Worm (Caenorhabditis elegans) whole organism, L1 larva: ENCODE measurements around the gene nex-2.

Experiments used
- C04F5.9 ChIP-seq: sonication (generic microtip); optimal IDR thresholded peaks from 2 replicates; lab custom pipeline; 2016; ENCODE audit warnings: missing genetic modification characterization, missing compliant biosample characterization
- C16A3.4 ChIP-seq: fragments of 150-350 bp; optimal IDR thresholded peaks from 2 replicates; lab custom pipeline; 2014; ENCODE audit warnings: missing biosample characterization, missing genetic modification characterization
- C34B4.2 ChIP-seq: sonication (generic microtip); optimal IDR thresholded peaks from 2 replicates; lab custom pipeline; 2017; ENCODE audit warnings: mild to moderate bottlenecking, missing genetic modification characterization, missing compliant biosample characterization
- F16B12.6 ChIP-seq: fragments of 150-350 bp; optimal IDR thresholded peaks from 2 replicates; lab custom pipeline; 2014; ENCODE audit warnings: missing biosample characterization, missing genetic modification characterization
- aly-2 ChIP-seq: fragments of 150-350 bp; optimal IDR thresholded peaks from 2 replicates; lab custom pipeline; 2014; ENCODE audit warnings: missing biosample characterization, missing genetic modification characterization
- ama-1 ChIP-seq: fragments of 150-350 bp; optimal IDR thresholded peaks from 2 replicates; lab custom pipeline; 2014
- ceh-63 ChIP-seq: fragments of 200-800 bp; sonication (Bioruptor generic); optimal IDR thresholded peaks from 2 replicates; lab custom pipeline; 2018; ENCODE audit warnings: mild to moderate bottlenecking, missing genetic modification characterization, missing compliant biosample characterization
- ceh-8 ChIP-seq: fragments of 200-800 bp; sonication (Bioruptor generic); optimal IDR thresholded peaks from 2 replicates; lab custom pipeline; 2018; ENCODE audit warnings: mild to moderate bottlenecking, missing genetic modification characterization, moderate library complexity, missing compliant biosample characterization
- ceh-88 ChIP-seq: fragments of 200-800 bp; sonication (Bioruptor generic); IDR thresholded peaks from 2 replicates; pipeline ENCODE4 v1.3.6; 2022; ENCODE audit warnings: missing genetic modification characterization, missing compliant biosample characterization
- dsc-1 ChIP-seq: sonication (generic microtip); optimal IDR thresholded peaks from 2 replicates; lab custom pipeline; 2016; ENCODE audit warnings: mild to moderate bottlenecking, missing genetic modification characterization, missing compliant biosample characterization
- efl-1 ChIP-seq, 4 experiments: fragments of 150-350 bp; optimal IDR thresholded peaks in 3 of 4; peaks in 1 of 4; 1 replicate in 1 of 4; 2 replicates in 3 of 4; lab custom pipeline; 2014; ENCODE audit warnings: missing biosample characterization in 2 of 4, missing genetic modification characterization in 2 of 4, missing genetic modification reagents in 2 of 4
- efl-3 ChIP-seq: fragments of 200-800 bp; sonication (Bioruptor generic); optimal IDR thresholded peaks from 2 replicates; lab custom pipeline; 2018; ENCODE audit warnings: mild to moderate bottlenecking, missing genetic modification characterization, missing compliant biosample characterization
- egl-13 ChIP-seq: sonication (generic microtip); optimal IDR thresholded peaks from 2 replicates; lab custom pipeline; 2016; ENCODE audit warnings: missing genotype, missing genetic modification reagents, missing genetic modification characterization, missing compliant biosample characterization
- egl-27 ChIP-seq, 2 experiments: fragments of 150-350 bp in 1 of 2; sonication (generic microtip); optimal IDR thresholded peaks; 3 replicates each; lab custom pipeline; 2017 to 2018; ENCODE audit warnings: missing biosample characterization in 2 of 2, missing genetic modification characterization in 2 of 2, missing genetic modification reagents in 2 of 2
- elt-2 ChIP-seq: sonication (generic microtip); optimal IDR thresholded peaks from 2 replicates; lab custom pipeline; 2016; ENCODE audit warnings: missing genetic modification characterization, mild to moderate bottlenecking, inconsistent platforms, missing compliant biosample characterization, missing genetic modification reagents
- elt-3 ChIP-seq, 6 experiments: fragments of 150-350 bp in 1 of 6; sonication (generic microtip); optimal IDR thresholded peaks; 2 replicates each; lab custom pipeline; 2017 to 2018; ENCODE audit warnings: missing biosample characterization in 6 of 6, missing genetic modification characterization in 6 of 6, inconsistent platforms in 1 of 6
- ets-5 ChIP-seq: fragments of 200-800 bp; sonication (Bioruptor generic); IDR thresholded peaks from 2 replicates; pipeline ENCODE4 v1.3.6; 2022; ENCODE audit warnings: missing genetic modification characterization, missing compliant biosample characterization
- fkh-10 ChIP-seq: sonication (generic microtip); optimal IDR thresholded peaks from 2 replicates; lab custom pipeline; 2017; ENCODE audit warnings: missing biosample characterization, missing genetic modification reagents, missing genetic modification characterization
- fkh-8 ChIP-seq: sonication (generic microtip); optimal IDR thresholded peaks from 2 replicates; lab custom pipeline; 2016; ENCODE audit warnings: mild to moderate bottlenecking, missing genetic modification characterization, missing compliant biosample characterization
- fos-1 ChIP-seq: fragments of 150-350 bp; optimal IDR thresholded peaks from 2 replicates; lab custom pipeline; 2014; ENCODE audit warnings: missing biosample characterization, missing genetic modification characterization
- grh-1 ChIP-seq: fragments of 200-800 bp; sonication (Bioruptor generic); IDR thresholded peaks from 2 replicates; pipeline ENCODE4 v1.3.6; 2022; ENCODE audit warnings: missing genetic modification reagents, missing genetic modification characterization, missing compliant biosample characterization
- hpl-2 ChIP-seq: fragments of 150-350 bp; optimal IDR thresholded peaks from 2 replicates; lab custom pipeline; 2014; ENCODE audit warnings: missing biosample characterization, missing genetic modification reagents, missing genetic modification characterization
- irx-1 ChIP-seq: sonication (generic microtip); optimal IDR thresholded peaks from 2 replicates; lab custom pipeline; 2016; ENCODE audit warnings: missing genetic modification characterization, missing compliant biosample characterization
- isw-1 ChIP-seq: fragments of 200-800 bp; sonication (Bioruptor generic); IDR thresholded peaks from 2 replicates; pipeline ENCODE4 v1.3.6; 2022; ENCODE audit warnings: missing genetic modification characterization, missing compliant biosample characterization
- jun-1 ChIP-seq: fragments of 150-350 bp; optimal IDR thresholded peaks from 2 replicates; lab custom pipeline; 2014; ENCODE audit warnings: missing biosample characterization, missing genetic modification reagents, missing genetic modification characterization
- lin-15B ChIP-seq: fragments of 150-350 bp; sonication (generic microtip); optimal IDR thresholded peaks from 3 replicates; lab custom pipeline; 2014; ENCODE audit warnings: missing biosample characterization, missing genetic modification characterization
- lin-35 ChIP-seq, 2 experiments: fragments of 150-350 bp; optimal IDR thresholded peaks; 2 replicates each; lab custom pipeline; 2014; ENCODE audit warnings: missing biosample characterization in 2 of 2, missing genetic modification characterization in 2 of 2, missing genetic modification reagents in 2 of 2
- lin-39 ChIP-seq: fragments of 150-350 bp; optimal IDR thresholded peaks from 2 replicates; lab custom pipeline; 2014; ENCODE audit warnings: missing biosample characterization, missing genetic modification reagents, missing genetic modification characterization
- lir-3 ChIP-seq: sonication (generic microtip); optimal IDR thresholded peaks from 2 replicates; lab custom pipeline; 2016; ENCODE audit warnings: mild to moderate bottlenecking, missing genetic modification characterization, moderate library complexity, missing compliant biosample characterization; ENCODE audit not compliant: poor library complexity
- mdl-1 ChIP-seq, 2 experiments: fragments of 150-350 bp; optimal IDR thresholded peaks; 2 replicates each; lab custom pipeline; 2014 to 2017; ENCODE audit warnings: missing biosample characterization in 2 of 2, missing genetic modification characterization in 2 of 2, inconsistent platforms in 1 of 2
- mep-1 ChIP-seq: fragments of 150-350 bp; optimal IDR thresholded peaks from 2 replicates; lab custom pipeline; 2014; ENCODE audit warnings: missing biosample characterization, missing genetic modification characterization
- nhr-11 ChIP-seq: fragments of 150-350 bp; optimal IDR thresholded peaks from 2 replicates; lab custom pipeline; 2014; ENCODE audit warnings: missing biosample characterization, missing genetic modification characterization
- nhr-20 ChIP-seq: sonication (generic microtip); optimal IDR thresholded peaks from 2 replicates; lab custom pipeline; 2016; ENCODE audit warnings: mild to moderate bottlenecking, missing genetic modification characterization, missing compliant biosample characterization
- nhr-237 ChIP-seq: fragments of 150-350 bp; optimal IDR thresholded peaks from 2 replicates; lab custom pipeline; 2014; ENCODE audit warnings: missing biosample characterization, missing genetic modification characterization
- nhr-71 ChIP-seq: sonication (generic microtip); optimal IDR thresholded peaks from 2 replicates; lab custom pipeline; 2016; ENCODE audit warnings: mild to moderate bottlenecking, missing genetic modification characterization, moderate library complexity, missing compliant biosample characterization
- nhr-77 ChIP-seq: fragments of 150-350 bp; optimal IDR thresholded peaks from 2 replicates; lab custom pipeline; 2014; ENCODE audit warnings: missing biosample characterization, missing genetic modification characterization
- nhr-84 ChIP-seq: sonication (generic microtip); optimal IDR thresholded peaks from 2 replicates; lab custom pipeline; 2017; ENCODE audit warnings: missing biosample characterization, missing genetic modification characterization
- nhr-90 ChIP-seq: sonication (generic microtip); optimal IDR thresholded peaks from 2 replicates; lab custom pipeline; 2016; ENCODE audit warnings: mild to moderate bottlenecking, missing genetic modification characterization, missing compliant biosample characterization; ENCODE audit not compliant: poor library complexity
- pax-3 ChIP-seq: fragments of 200-800 bp; sonication (Bioruptor generic); optimal IDR thresholded peaks from 2 replicates; lab custom pipeline; 2018; ENCODE audit warnings: mild to moderate bottlenecking, missing genetic modification characterization, moderate library complexity, missing compliant biosample characterization
- rnt-1 ChIP-seq: sonication (generic microtip); optimal IDR thresholded peaks from 2 replicates; lab custom pipeline; 2016; ENCODE audit warnings: mild to moderate bottlenecking, missing genetic modification characterization, moderate library complexity, missing compliant biosample characterization
- snpc-4 ChIP-seq: fragments of 150-350 bp; optimal IDR thresholded peaks from 2 replicates; lab custom pipeline; 2014; ENCODE audit warnings: missing biosample characterization, missing genetic modification characterization
- snu-23 ChIP-seq: sonication (generic microtip); optimal IDR thresholded peaks from 2 replicates; lab custom pipeline; 2016; ENCODE audit warnings: missing genetic modification characterization, missing compliant biosample characterization
- sox-4 ChIP-seq: sonication (generic microtip); optimal IDR thresholded peaks from 2 replicates; lab custom pipeline; 2016; ENCODE audit warnings: missing genetic modification characterization, missing compliant biosample characterization
- sptf-1 ChIP-seq: fragments of 150-350 bp; optimal IDR thresholded peaks from 2 replicates; lab custom pipeline; 2014; ENCODE audit warnings: missing biosample characterization, missing genetic modification characterization
- tbx-2 ChIP-seq: sonication (generic microtip); optimal IDR thresholded peaks from 2 replicates; lab custom pipeline; 2016; ENCODE audit warnings: missing genetic modification characterization, missing compliant biosample characterization
- tlp-1 ChIP-seq: fragments of 150-350 bp; optimal IDR thresholded peaks from 2 replicates; lab custom pipeline; 2014; ENCODE audit warnings: missing biosample characterization, missing genetic modification characterization
- unc-130 ChIP-seq: fragments of 150-350 bp; optimal IDR thresholded peaks from 2 replicates; lab custom pipeline; 2017; ENCODE audit warnings: missing biosample characterization, missing genetic modification characterization, inconsistent platforms
- unc-30 ChIP-seq: sonication (generic microtip); optimal IDR thresholded peaks from 2 replicates; lab custom pipeline; 2017; ENCODE audit warnings: missing biosample characterization, missing genetic modification characterization
- unc-62 ChIP-seq: fragments of 150-350 bp; optimal IDR thresholded peaks from 2 replicates; lab custom pipeline; 2014; ENCODE audit warnings: missing biosample characterization, missing genetic modification reagents, missing genetic modification characterization
- unc-86 ChIP-seq: sonication (generic microtip); optimal IDR thresholded peaks from 2 replicates; lab custom pipeline; 2016; ENCODE audit warnings: missing genetic modification characterization, missing compliant biosample characterization
- vab-15 ChIP-seq: sonication (generic microtip); optimal IDR thresholded peaks from 2 replicates; lab custom pipeline; 2017; ENCODE audit warnings: missing genotype, mild to moderate bottlenecking, missing genetic modification characterization, missing compliant biosample characterization
- zag-1 ChIP-seq: fragments of 150-350 bp; optimal IDR thresholded peaks from 2 replicates; lab custom pipeline; 2014; ENCODE audit warnings: missing biosample characterization, missing genetic modification characterization
- zip-4 ChIP-seq: fragments of 200-800 bp; sonication (Bioruptor generic); optimal IDR thresholded peaks from 2 replicates; lab custom pipeline; 2018; ENCODE audit warnings: mild to moderate bottlenecking, missing genetic modification characterization, moderate library complexity, missing compliant biosample characterization
- ztf-11 ChIP-seq, 2 experiments: sonication (generic microtip); optimal IDR thresholded peaks; 2 replicates each; lab custom pipeline; 2016 to 2017; ENCODE audit warnings: missing genetic modification characterization in 2 of 2, missing biosample characterization in 1 of 2, missing compliant biosample characterization in 1 of 2

Gene nex-2

DNA sequence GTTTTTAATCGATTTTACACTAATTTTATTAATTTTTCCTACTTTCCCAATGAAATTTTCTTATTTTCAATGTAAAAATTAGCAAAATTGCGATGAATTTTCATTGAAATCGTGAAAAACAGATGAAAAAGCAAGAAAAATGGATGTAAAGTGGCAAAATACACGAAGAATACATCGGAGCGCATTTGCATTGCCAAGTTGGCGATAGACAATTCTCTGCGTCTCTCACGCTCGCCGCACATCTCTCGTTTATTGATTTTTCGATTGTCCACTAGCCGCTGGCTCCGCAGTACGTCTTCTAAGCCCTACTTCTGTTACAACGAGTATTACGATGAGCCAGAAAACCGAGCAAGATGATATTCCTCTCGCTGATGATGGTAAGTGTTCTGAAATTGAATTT is 11.5 kb downstream of the nex-2 start, which contains the start of gene unc-69 (continued):
- no peak for TF ChIP-seq fos-1 (tag; lab: Kevin White, UChicago)
- peak; percentile 63 for TF ChIP-seq lin-15B (tag; lab: Kevin White, UChicago)
- TF ChIP-seq lin-39, result peak; percentile 0
- TF ChIP-seq nhr-90 (tag; lab: Kevin White, UChicago), result no peak
- peak; percentile 48 for TF ChIP-seq dsc-1 (tag; lab: Kevin White, UChicago)
- TF ChIP-seq nhr-84 (tag; lab: Kevin White, UChicago), result no peak
- peak; percentile 0 for TF ChIP-seq C16A3.4
- TF ChIP-seq ets-5 (GFP tag; lab: Robert Waterston, UW), result no peak
- TF ChIP-seq tbx-2 (tag; lab: Kevin White, UChicago), result peak; percentile 65
- no peak for TF ChIP-seq fkh-10
- TF ChIP-seq jun-1 (tag; lab: Kevin White, UChicago), result peak; percentile 39
- TF ChIP-seq ama-1 (lab: Kevin White, UChicago), result no peak
- TF ChIP-seq aly-2 (tag; lab: Kevin White, UChicago), result no peak
- TF ChIP-seq egl-27 (tag; optimal IDR thresholded peaks at IDR 0.05; lab: Kevin White, UChicago), result no peak
- no peak for TF ChIP-seq C04F5.9
- peak in 1 of 2 experiments; percentile 3 for TF ChIP-seq ztf-11 (tag; optimal IDR thresholded peaks at IDR 0.05; lab: Kevin White, UChicago)
- no peak for TF ChIP-seq lir-3 (tag; lab: Kevin White, UChicago)
- no peak for TF ChIP-seq unc-30
- peak; percentile 6 for TF ChIP-seq irx-1
- TF ChIP-seq zip-4, result no peak
- TF ChIP-seq F16B12.6 (tag; lab: Kevin White, UChicago), result peak; percentile 52
- peak; percentile 69 for TF ChIP-seq mep-1 (tag; lab: Kevin White, UChicago)
- no peak for TF ChIP-seq ceh-63 (GFP tag; lab: Kevin White, UChicago)
- TF ChIP-seq ceh-88 (GFP tag; lab: Robert Waterston, UW), result no peak
- TF ChIP-seq efl-1 (optimal IDR thresholded peaks at IDR 0.05; lab: Kevin White, UChicago), result peak; percentile 77 to 78
- peak; percentile 67 to 96 for TF ChIP-seq efl-1 (GFP tag; optimal IDR thresholded peaks at IDR 0.05 in 1 of 2; lab: Kevin White, UChicago)
- no peak for TF ChIP-seq pax-3
- no peak for TF ChIP-seq grh-1 (GFP tag; lab: Robert Waterston, UW)
- TF ChIP-seq nhr-11 (tag; lab: Kevin White, UChicago), result no peak
- no peak for TF ChIP-seq nhr-77 (tag; lab: Kevin White, UChicago)
- no peak for TF ChIP-seq hpl-2 (GFP tag; lab: Kevin White, UChicago)
- TF ChIP-seq vab-15 (tag; lab: Kevin White, UChicago), result no peak
- peak in 1 of 6 experiments; percentile 11 for TF ChIP-seq elt-3 (tag; optimal IDR thresholded peaks at IDR 0.05; lab: Kevin White, UChicago)
- TF ChIP-seq ceh-8 (GFP tag; lab: Kevin White, UChicago), result no peak
- peak; percentile 31 for TF ChIP-seq snpc-4 (tag; lab: Kevin White, UChicago)
- TF ChIP-seq elt-2 (tag; lab: Kevin White, UChicago), result no peak
- TF ChIP-seq tlp-1, result no peak
- TF ChIP-seq lin-35 (GFP tag; optimal IDR thresholded peaks at IDR 0.05; lab: Kevin White, UChicago), result peak; percentile 74 to 78
- no peak for TF ChIP-seq C34B4.2 (tag; lab: Kevin White, UChicago)
- TF ChIP-seq sox-4 (tag; lab: Kevin White, UChicago), result no peak
- TF ChIP-seq zag-1 (tag; lab: Kevin White, UChicago), result no peak
- no peak for TF ChIP-seq nhr-237 (tag; lab: Kevin White, UChicago)
- TF ChIP-seq isw-1 (GFP tag; lab: Robert Waterston, UW), result peak; percentile 43
- TF ChIP-seq nhr-71 (tag; lab: Kevin White, UChicago), result peak; percentile 70
- no peak for TF ChIP-seq mdl-1 (tag; optimal IDR thresholded peaks at IDR 0.05; lab: Kevin White, UChicago)
- TF ChIP-seq snu-23 (GFP tag; lab: Kevin White, UChicago), result peak; percentile 73
- peak; percentile 59 for TF ChIP-seq rnt-1 (tag; lab: Kevin White, UChicago)
- TF ChIP-seq fkh-8 (tag; lab: Kevin White, UChicago), result peak; percentile 12
- TF ChIP-seq unc-130 (tag; lab: Kevin White, UChicago), result no peak
- peak; percentile 44 for TF ChIP-seq nhr-20 (tag; lab: Kevin White, UChicago)
- TF ChIP-seq sptf-1 (tag; lab: Kevin White, UChicago), result no peak
- TF ChIP-seq unc-62 (GFP tag; lab: Kevin White, UChicago), result no peak
- peak; percentile 33 for TF ChIP-seq egl-13
- peak; percentile 61 for TF ChIP-seq unc-86 (tag; lab: Kevin White, UChicago)
- TF ChIP-seq efl-3, result no peak
